Worm (Caenorhabditis elegans) whole organism, L4 larva: ENCODE data around the gene nspe-7.

ENCODE experiments used
- dve-1 ChIP-seq: sonication (generic microtip); optimal IDR thresholded peaks from 2 replicates; lab custom pipeline; 2017; ENCODE audit warnings: antibody characterized with exemption, mild to moderate bottlenecking, missing genetic modification characterization, missing compliant biosample characterization; ENCODE audit not compliant: insufficient read depth
- egl-27 ChIP-seq: sonication (generic microtip); optimal IDR thresholded peaks from 3 replicates; lab custom pipeline; 2017; ENCODE audit warnings: missing biosample characterization, missing genetic modification reagents, missing genetic modification characterization

DNA sequence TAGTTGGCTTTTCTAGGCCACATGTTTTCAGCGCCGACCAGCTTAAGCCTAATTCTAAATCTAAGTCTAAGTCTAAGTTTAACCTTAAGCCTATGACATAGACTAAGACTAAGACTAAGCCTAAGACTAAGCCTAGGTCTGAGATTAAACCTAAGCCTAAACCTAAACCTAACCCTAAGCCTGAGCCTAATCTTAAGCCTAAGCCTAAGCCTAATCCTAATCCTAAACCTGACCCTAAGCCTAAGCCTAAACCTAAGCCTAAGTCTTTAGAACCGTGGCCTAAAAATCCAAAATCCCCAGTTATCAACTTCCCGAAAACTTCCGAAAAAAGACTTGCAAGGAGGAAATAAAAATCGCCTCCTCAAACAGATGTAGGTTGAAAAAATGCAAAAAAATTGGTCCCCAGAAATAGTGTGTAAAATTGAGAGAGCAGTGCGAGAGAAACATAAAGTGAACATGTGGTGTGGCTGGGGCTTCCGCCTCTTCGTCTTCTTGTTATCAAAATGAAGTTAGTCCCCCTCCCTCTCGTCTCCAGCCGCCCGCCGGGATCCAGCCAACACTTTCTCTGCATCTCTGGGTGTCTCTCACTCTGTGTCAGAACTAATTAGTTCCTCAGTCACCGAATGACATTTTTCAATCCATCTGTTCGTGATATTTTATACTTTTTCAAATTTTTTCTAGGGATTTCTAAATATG is 32.8 kb downstream of the nspe-7 start:
- no peak for TF ChIP-seq egl-27 (tag; lab: Kevin White, UChicago)
- no peak for TF ChIP-seq dve-1 (tag; lab: Kevin White, UChicago)
